Fruit fly (Drosophila melanogaster): ENCODE results near the gene CG43373.

The CG43373 gene

dm6 chr3L:16480408-16481193, 62.6 kb downstream of the CG43373 start (continued):
- TF ChIP-seq gt (GFP tag; IDR thresholded peaks at IDR 0.05), result peak; percentile 94
- TF ChIP-seq CG1647 (GFP tag; optimal IDR thresholded peaks at IDR 0.05), result peak; percentile 92
- TF ChIP-seq Meics (GFP tag; optimal IDR thresholded peaks at IDR 0.05), result peak; percentile 92
- TF ChIP-seq CG12299 (tag; optimal IDR thresholded peaks at IDR 0.05), result peak; percentile 94
- peak; percentile 80 for TF ChIP-seq CG4282 (GFP tag; optimal IDR thresholded peaks at IDR 0.05)
- TF ChIP-seq pzg (GFP tag; optimal IDR thresholded peaks at IDR 0.05), result no peak
- TF ChIP-seq CG16815 (GFP tag; optimal IDR thresholded peaks at IDR 0.05), result peak; percentile 97
- TF ChIP-seq CG16863 (GFP tag; optimal IDR thresholded peaks at IDR 0.05), result peak; percentile 97
- peak; percentile 95 for TF ChIP-seq CG6813 (GFP tag; optimal IDR thresholded peaks at IDR 0.05)
- TF ChIP-seq Atf-2 (GFP tag; optimal IDR thresholded peaks at IDR 0.05), result peak; percentile 96
- peak; percentile 94 for TF ChIP-seq Aef1 (GFP tag; IDR thresholded peaks at IDR 0.05)
- peak; percentile 97 for TF ChIP-seq lab (GFP tag; optimal IDR thresholded peaks at IDR 0.05)
- TF ChIP-seq CG18262 (tag; optimal IDR thresholded peaks at IDR 0.05), result peak; percentile 98
- TF ChIP-seq MBD-R2 (GFP tag; IDR thresholded peaks at IDR 0.05), result peak; percentile 92
- peak; percentile 94 for TF ChIP-seq CG14667 (GFP tag; IDR thresholded peaks at IDR 0.05)
- peak; percentile 93 for TF ChIP-seq CG6272 (GFP tag; IDR thresholded peaks at IDR 0.05)
- TF ChIP-seq Poxn (GFP tag; IDR thresholded peaks at IDR 0.05), result peak; percentile 57; the same call in 1 of the 2 replicates
- peak; percentile 93 for TF ChIP-seq Lim3 (GFP tag; IDR thresholded peaks at IDR 0.05)
- peak; percentile 79 for TF ChIP-seq E2f2 (GFP tag; IDR thresholded peaks at IDR 0.05)
- peak; percentile 95 for TF ChIP-seq ind (GFP tag; optimal IDR thresholded peaks at IDR 0.05)
- peak; percentile 93 for TF ChIP-seq CG31388 (GFP tag; optimal IDR thresholded peaks at IDR 0.05)
- TF ChIP-seq oc (tag; optimal IDR thresholded peaks at IDR 0.05), result peak; percentile 98
- peak; percentile 96 for TF ChIP-seq CG7556 (GFP tag; optimal IDR thresholded peaks at IDR 0.05)
- TF ChIP-seq Dad (GFP tag; optimal IDR thresholded peaks at IDR 0.05), result peak; percentile 90
- TF ChIP-seq CG13287 (GFP tag; IDR thresholded peaks at IDR 0.05; ENCODE audit: partially characterized antibody), result no peak
- TF ChIP-seq amos (GFP tag; IDR thresholded peaks at IDR 0.05; ENCODE audit: partially characterized antibody), result no peak
- peak; percentile 95 for TF ChIP-seq CG12236 (GFP tag; optimal IDR thresholded peaks at IDR 0.05)
- TF ChIP-seq CG12391 (tag; optimal IDR thresholded peaks at IDR 0.05), result peak; percentile 98
- TF ChIP-seq Dref (GFP tag; IDR thresholded peaks at IDR 0.05), result no peak
- TF ChIP-seq Mrtf (GFP tag; IDR thresholded peaks at IDR 0.05), result peak; percentile 95
- TF ChIP-seq Med (GFP tag), result peak; percentile 99
- TF ChIP-seq ro (GFP tag; IDR thresholded peaks at IDR 0.05), result peak; percentile 89
- TF ChIP-seq YL-1 (GFP tag; optimal IDR thresholded peaks at IDR 0.05), result peak; percentile 74
- TF ChIP-seq eve (GFP tag; optimal IDR thresholded peaks at IDR 0.05), result peak; percentile 2 to 99
- TF ChIP-seq CG34422 (GFP tag; IDR thresholded peaks at IDR 0.05), result peak; percentile 97
- TF ChIP-seq slbo (GFP tag; IDR thresholded peaks at IDR 0.05), result peak; percentile 95
- peak; percentile 98 for TF ChIP-seq chn (GFP tag; optimal IDR thresholded peaks at IDR 0.05)
- TF ChIP-seq H2.0 (GFP tag; IDR thresholded peaks at IDR 0.05), result peak; percentile 96
- peak; percentile 98 for TF ChIP-seq az2 (GFP tag; optimal IDR thresholded peaks at IDR 0.05)
- TF ChIP-seq Rx (GFP tag; IDR thresholded peaks at IDR 0.05), result peak; percentile 96
- peak; percentile 94 for TF ChIP-seq repo (GFP tag; optimal IDR thresholded peaks at IDR 0.05)
- peak; percentile 96 for TF ChIP-seq CG3407 (GFP tag; optimal IDR thresholded peaks at IDR 0.05)
- TF ChIP-seq dimm (GFP tag; IDR thresholded peaks at IDR 0.05), result peak; percentile 94
- peak; percentile 97 for TF ChIP-seq CG11504 (tag; optimal IDR thresholded peaks at IDR 0.05)
- TF ChIP-seq CG34376 (GFP tag; optimal IDR thresholded peaks at IDR 0.05), result peak; percentile 59
- peak; percentile 96 for TF ChIP-seq ac (GFP tag; optimal IDR thresholded peaks at IDR 0.05)
- TF ChIP-seq pros (GFP tag; optimal IDR thresholded peaks at IDR 0.05), result peak; percentile 62
- TF ChIP-seq kay (GFP tag; optimal IDR thresholded peaks at IDR 0.05), result peak; percentile 96
- 0 out of 3 replicates have a peak, but pooled peaks have one; percentile 45 for TF ChIP-seq CG6791 (GFP tag; IDR thresholded peaks at IDR 0.05; ENCODE audit: partially characterized antibody)
- peak; percentile 95 for TF ChIP-seq CG33213 (GFP tag; optimal IDR thresholded peaks at IDR 0.05)
